Worm (Caenorhabditis elegans) whole organism, early embryonic: ENCODE results near the gene arx-3.

Experiments used
- B0310.2 ChIP-seq: sonication (generic microtip); optimal IDR thresholded peaks from 2 replicates; lab custom pipeline; 2016; ENCODE audit warnings: mild to moderate bottlenecking, missing genetic modification characterization, missing compliant biosample characterization
- F13C5.2 ChIP-seq: sonication (generic microtip); optimal IDR thresholded peaks from 2 replicates; lab custom pipeline; 2017; ENCODE audit warnings: mild to moderate bottlenecking, missing genetic modification characterization, inconsistent platforms, missing compliant biosample characterization
- aly-1 ChIP-seq: sonication (generic microtip); optimal IDR thresholded peaks from 2 replicates; lab custom pipeline; 2016; ENCODE audit warnings: missing genetic modification characterization, missing compliant biosample characterization
- ama-1 ChIP-seq: fragments of 150-350 bp; optimal IDR thresholded peaks from 2 replicates; lab custom pipeline; 2014
- ceh-13 ChIP-seq: fragments of 200-800 bp; sonication (Bioruptor generic); optimal IDR thresholded peaks from 2 replicates; lab custom pipeline; 2018; ENCODE audit warnings: mild to moderate bottlenecking, missing genetic modification characterization, missing compliant biosample characterization
- ceh-36 ChIP-seq: sonication (generic microtip); optimal IDR thresholded peaks from 2 replicates; lab custom pipeline; 2016; ENCODE audit warnings: missing genetic modification characterization, inconsistent platforms, missing compliant biosample characterization
- ets-7 ChIP-seq: sonication (generic microtip); optimal IDR thresholded peaks from 2 replicates; lab custom pipeline; 2016; ENCODE audit warnings: missing genotype, missing genetic modification characterization, missing compliant biosample characterization
- flt-1 ChIP-seq: fragments of 200-800 bp; sonication (Bioruptor generic); IDR thresholded peaks from 2 replicates; pipeline ENCODE4 v1.3.6; 2022; ENCODE audit warnings: missing genetic modification characterization, missing compliant biosample characterization
- hmbx-1 ChIP-seq: sonication (generic microtip); optimal IDR thresholded peaks from 2 replicates; lab custom pipeline; 2016; ENCODE audit warnings: mild to moderate bottlenecking, missing genetic modification characterization, missing compliant biosample characterization
- hmg-4 ChIP-seq: fragments of 200-800 bp; sonication (Bioruptor generic); optimal IDR thresholded peaks from 2 replicates; lab custom pipeline; 2018; ENCODE audit warnings: mild to moderate bottlenecking, missing genetic modification characterization, missing compliant biosample characterization
- hnd-1 ChIP-seq: sonication (generic microtip); optimal IDR thresholded peaks from 2 replicates; lab custom pipeline; 2016; ENCODE audit warnings: missing genetic modification characterization, missing compliant biosample characterization
- pes-1 ChIP-seq: fragments of 200-800 bp; sonication (Bioruptor generic); IDR thresholded peaks from 2 replicates; pipeline ENCODE4 v1.3.6; 2022; ENCODE audit warnings: missing genetic modification reagents, missing genetic modification characterization, missing compliant biosample characterization
- scrt-1 ChIP-seq: fragments of 200-800 bp; sonication (Bioruptor generic); IDR thresholded peaks from 2 replicates; pipeline ENCODE4 v1.3.6; 2022; ENCODE audit warnings: missing genetic modification characterization, missing compliant biosample characterization
- sea-1 ChIP-seq: fragments of 200-800 bp; sonication (Bioruptor generic); conservative IDR thresholded peaks from 2 replicates; pipeline ENCODE4 v1.3.6; 2022; ENCODE audit warnings: missing genetic modification characterization, missing compliant biosample characterization
- tbx-11 ChIP-seq: fragments of 200-800 bp; sonication (Bioruptor generic); IDR thresholded peaks from 2 replicates; pipeline ENCODE4 v1.3.6; 2022; ENCODE audit warnings: missing genetic modification characterization, missing compliant biosample characterization
- tbx-37 ChIP-seq: fragments of 200-800 bp; sonication (Bioruptor generic); conservative IDR thresholded peaks from 2 replicates; pipeline ENCODE4 v1.3.6; 2022; ENCODE audit warnings: missing genetic modification reagents, missing genetic modification characterization, missing compliant biosample characterization
- tra-4 ChIP-seq: sonication (generic microtip); optimal IDR thresholded peaks from 2 replicates; lab custom pipeline; 2017; ENCODE audit warnings: missing genetic modification characterization, missing compliant biosample characterization

arx-3 gene

DNA sequence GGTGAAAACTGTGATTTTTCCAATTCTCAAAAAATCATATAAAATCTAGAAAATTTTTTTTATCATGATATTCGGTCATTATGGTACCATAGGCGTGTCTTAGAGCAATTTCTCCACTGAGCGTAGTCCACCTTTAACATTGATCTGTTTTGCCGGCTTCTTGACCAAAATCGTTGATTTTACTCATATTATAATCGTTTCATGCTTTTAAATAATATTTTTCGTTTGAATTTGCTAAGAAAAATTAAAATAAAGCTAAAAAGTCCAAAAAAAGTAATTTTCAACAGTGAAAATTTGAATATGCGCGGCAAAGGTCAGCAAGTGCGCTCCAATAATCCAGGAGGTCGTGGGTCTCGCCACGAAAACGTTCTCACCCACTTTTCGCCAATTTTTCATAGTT lies 17.3 kb downstream of the arx-3 start, which contains the start of gene Y79H2A.4:
TSS of gene Y79H2A.4 (plus strand) at position 301 of the 400 bp plus-strand sequence.
- TF ChIP-seq pes-1 (GFP tag; lab: Robert Waterston, UW) (no peak), B0310.2 (tag; lab: Kevin White, UChicago) (no peak), ets-7 (no peak), ama-1 (lab: Kevin White, UChicago) (no peak), scrt-1 (no peak), tbx-11 (GFP tag; lab: Robert Waterston, UW) (no peak), tbx-37 (GFP tag; lab: Robert Waterston, UW) (no peak), sea-1 (GFP tag; lab: Robert Waterston, UW) (no peak), ceh-36 (tag; lab: Kevin White, UChicago) (no peak), hnd-1 (tag; lab: Kevin White, UChicago) (no peak), flt-1 (GFP tag; lab: Robert Waterston, UW) (no peak), aly-1 (no peak), hmg-4 (GFP tag; lab: Kevin White, UChicago) (no peak), F13C5.2 (tag; lab: Kevin White, UChicago) (no peak), hmbx-1 (tag; lab: Kevin White, UChicago) (no peak), ceh-13 (GFP tag; lab: Kevin White, UChicago) (no peak), tra-4 (tag; lab: Kevin White, UChicago) (no peak)

DNA sequence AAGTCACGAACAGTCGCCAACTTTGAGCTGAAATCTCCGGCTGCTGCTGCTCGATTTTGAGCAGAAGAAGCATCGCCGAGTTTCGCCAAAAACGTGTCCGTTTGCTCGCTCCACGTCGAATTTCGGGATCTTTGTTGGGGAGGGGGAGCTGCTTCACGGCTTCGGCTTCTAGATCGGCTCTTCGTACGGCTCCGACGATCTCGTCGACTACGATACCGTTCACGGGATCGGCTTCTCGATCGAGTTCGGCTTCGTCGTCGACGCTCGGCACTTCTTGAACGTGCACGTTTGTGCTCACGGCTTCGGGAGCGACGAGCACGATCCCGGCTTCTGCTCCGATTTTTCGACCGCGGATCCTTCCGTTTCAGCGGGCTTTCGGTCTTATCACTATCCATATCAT lies 21.0 kb downstream of the arx-3 start:
- TF ChIP-seq hnd-1 (tag; lab: Kevin White, UChicago) (no peak), tra-4 (tag; lab: Kevin White, UChicago) (no peak)

DNA sequence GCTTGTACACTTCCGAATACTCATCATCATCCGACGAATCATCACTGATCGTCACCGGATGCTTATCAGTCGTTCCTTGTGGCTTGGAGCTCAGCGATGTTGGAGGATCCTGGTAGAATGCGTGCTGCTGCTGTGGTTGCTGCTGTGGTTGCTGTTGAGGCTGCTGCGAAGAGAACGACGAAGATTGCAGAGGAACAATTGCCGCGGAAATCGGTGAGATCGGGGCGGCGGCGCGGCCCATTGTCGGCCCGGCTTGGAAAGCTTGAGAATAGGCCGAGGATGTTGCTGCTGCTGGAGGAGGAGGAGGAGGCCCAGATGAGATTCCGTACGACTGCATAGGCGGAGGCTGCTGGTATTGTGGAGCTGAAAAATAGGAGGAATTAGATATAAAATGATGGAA lies 23.9 kb downstream of the arx-3 start:
- TF ChIP-seq scrt-1 (no peak), tbx-37 (GFP tag; lab: Robert Waterston, UW) (no peak), ceh-36 (tag; lab: Kevin White, UChicago) (no peak), tbx-11 (GFP tag; lab: Robert Waterston, UW) (no peak), ets-7 (no peak), B0310.2 (tag; lab: Kevin White, UChicago) (no peak), hnd-1 (tag; lab: Kevin White, UChicago) (no peak), hmg-4 (GFP tag; lab: Kevin White, UChicago) (no peak), hmbx-1 (tag; lab: Kevin White, UChicago) (no peak), ceh-13 (GFP tag; lab: Kevin White, UChicago) (no peak), aly-1 (no peak), pes-1 (GFP tag; lab: Robert Waterston, UW) (no peak), sea-1 (GFP tag; lab: Robert Waterston, UW) (no peak), tra-4 (tag; lab: Kevin White, UChicago) (no peak), flt-1 (GFP tag; lab: Robert Waterston, UW) (no peak), ama-1 (lab: Kevin White, UChicago) (no peak), F13C5.2 (tag; lab: Kevin White, UChicago) (no peak)

DNA sequence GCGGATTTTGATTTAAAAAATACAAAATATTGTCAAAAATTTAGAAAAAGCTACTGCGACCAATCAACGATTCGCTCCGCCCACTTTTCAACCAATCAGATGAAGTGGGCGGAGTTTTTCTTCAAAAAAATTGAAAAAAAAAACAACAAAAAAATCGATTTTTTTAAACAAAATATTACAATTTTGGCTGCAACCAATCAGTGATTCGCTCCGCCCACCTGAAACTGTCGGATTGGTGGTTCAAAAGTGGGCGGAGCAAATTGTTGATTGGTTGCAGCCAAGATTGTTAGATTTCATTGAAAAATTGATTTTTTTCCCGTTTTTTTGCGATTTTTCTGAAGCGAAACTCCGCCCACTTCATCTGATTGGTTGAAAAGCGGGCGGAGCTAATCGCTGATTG lies 25.0 kb downstream of the arx-3 start:
- TF ChIP-seq ets-7, result no peak
- no peak for TF ChIP-seq scrt-1
- no peak for TF ChIP-seq tra-4 (tag; lab: Kevin White, UChicago)
- TF ChIP-seq ceh-36 (tag; lab: Kevin White, UChicago), result no peak
- TF ChIP-seq hmbx-1 (tag; lab: Kevin White, UChicago), result no peak
- TF ChIP-seq ama-1 (lab: Kevin White, UChicago), result no peak
- TF ChIP-seq tbx-37 (GFP tag; lab: Robert Waterston, UW), result no peak

DNA sequence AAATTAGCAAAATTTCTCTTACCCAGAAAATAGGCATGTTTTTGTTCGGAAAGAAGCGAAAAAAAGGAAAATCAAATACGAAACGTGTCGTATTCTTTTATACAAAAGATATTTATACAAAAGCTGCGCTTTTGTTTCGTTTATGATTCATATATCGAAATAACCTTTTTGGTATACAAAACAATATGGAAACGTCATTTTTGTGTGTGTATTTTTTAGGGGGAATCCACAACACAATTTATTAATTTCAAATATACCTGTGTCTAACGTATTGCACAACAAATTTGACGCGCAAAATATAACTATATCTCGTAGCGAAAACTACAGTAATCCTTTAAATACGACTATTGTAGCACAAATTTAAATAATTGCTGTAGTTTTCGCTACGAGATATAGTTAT lies 27.6 kb downstream of the arx-3 start, which contains the start of gene Y79H2A.2:
TSS of gene Y79H2A.2 (minus strand) at position 101 of the 400 bp plus-strand sequence.
- TF ChIP-seq tbx-37 (GFP tag; lab: Robert Waterston, UW), result no peak
- TF ChIP-seq tbx-11 (GFP tag; lab: Robert Waterston, UW), result no peak
- no peak for TF ChIP-seq hnd-1 (tag; lab: Kevin White, UChicago)
- no peak for TF ChIP-seq scrt-1
- TF ChIP-seq flt-1 (GFP tag; lab: Robert Waterston, UW), result no peak
- no peak for TF ChIP-seq ets-7
- TF ChIP-seq sea-1 (GFP tag; lab: Robert Waterston, UW), result no peak

DNA sequence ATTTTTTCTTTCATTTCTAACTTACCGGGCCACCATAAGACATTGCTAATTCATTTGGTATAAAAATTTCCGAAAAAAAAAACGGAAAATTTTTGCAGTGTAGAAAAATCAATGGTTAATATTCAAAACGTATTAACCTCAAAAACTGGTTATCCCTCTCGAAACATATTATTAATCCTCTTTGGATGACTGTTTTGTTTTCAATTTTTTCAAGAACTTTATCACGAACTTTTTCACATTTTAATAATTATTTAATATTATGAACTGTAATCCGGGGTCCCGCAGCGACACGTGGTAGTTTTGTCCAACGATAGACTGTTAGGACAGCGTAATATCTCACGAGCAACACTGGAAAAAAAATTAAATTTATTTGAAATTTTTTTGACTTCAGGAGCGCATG lies 29.5 kb downstream of the arx-3 start, which contains the start of gene Y79H2A.12:
TSS of gene Y79H2A.12 (minus strand) at position 101 of the 400 bp plus-strand sequence.
- TF ChIP-seq tra-4 (tag; lab: Kevin White, UChicago) (no peak), ama-1 (lab: Kevin White, UChicago) (no peak), aly-1 (no peak), flt-1 (GFP tag; lab: Robert Waterston, UW) (no peak), ceh-13 (GFP tag; lab: Kevin White, UChicago) (no peak), hnd-1 (tag; lab: Kevin White, UChicago) (no peak), hmg-4 (GFP tag; lab: Kevin White, UChicago) (no peak), pes-1 (GFP tag; lab: Robert Waterston, UW) (no peak), sea-1 (GFP tag; lab: Robert Waterston, UW) (no peak)

DNA sequence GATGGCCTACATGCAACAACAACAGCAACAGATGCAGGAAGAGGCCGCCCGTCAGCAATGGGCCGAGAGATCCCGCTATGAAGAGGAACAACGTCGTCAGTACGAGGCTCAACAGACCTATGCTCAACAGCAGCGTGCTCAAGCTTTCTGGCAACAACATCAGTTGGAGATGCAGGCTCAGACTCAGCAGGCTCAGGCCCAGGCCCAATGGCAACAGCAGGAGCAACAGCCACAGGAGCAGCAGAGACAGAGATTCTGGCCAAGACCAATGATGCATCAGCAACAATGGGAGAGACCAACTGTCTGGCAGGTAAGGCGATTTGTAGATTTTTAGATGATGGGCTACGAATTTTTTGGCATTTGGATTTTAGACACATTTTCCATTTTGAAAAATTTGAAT lies 36.0 kb downstream of the arx-3 start:
- no peak for TF ChIP-seq hmbx-1 (tag; lab: Kevin White, UChicago)
- no peak for TF ChIP-seq aly-1
- TF ChIP-seq ama-1 (lab: Kevin White, UChicago), result no peak
- no peak for TF ChIP-seq ceh-13 (GFP tag; lab: Kevin White, UChicago)
- TF ChIP-seq F13C5.2 (tag; lab: Kevin White, UChicago), result no peak
- no peak for TF ChIP-seq ets-7

DNA sequence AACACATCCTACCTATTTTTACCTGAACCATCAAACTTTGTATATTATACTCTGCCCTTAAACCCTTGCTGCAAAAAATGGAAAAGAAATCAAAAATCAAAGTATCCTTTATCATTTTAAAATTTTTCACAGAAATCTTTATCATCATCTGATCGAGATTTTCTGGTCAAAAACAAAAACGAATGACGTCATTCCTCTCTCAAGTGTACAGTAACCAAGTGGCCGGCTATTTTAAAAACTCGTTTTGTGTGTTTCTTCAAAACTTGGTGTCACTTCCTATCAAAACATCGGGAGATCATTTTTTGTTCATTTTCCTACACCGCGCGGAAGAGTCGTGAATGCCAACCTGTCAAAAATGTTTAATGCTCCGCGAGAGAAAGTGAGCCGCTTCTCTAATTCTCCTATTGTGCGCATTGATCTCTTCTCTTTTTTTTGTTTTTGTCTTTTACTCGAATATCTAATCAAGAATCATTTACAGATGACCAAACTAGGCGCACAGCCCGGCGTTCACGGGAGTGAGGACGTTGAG lies 38.1 kb downstream of the arx-3 start, which contains the start of gene brp-1:
TSS of gene brp-1 (plus strand) at position 479 of the 529 bp plus-strand sequence.
- TF ChIP-seq B0310.2 (tag; lab: Kevin White, UChicago) (no peak), aly-1 (no peak), F13C5.2 (tag; lab: Kevin White, UChicago) (no peak), tbx-11 (GFP tag; lab: Robert Waterston, UW) (no peak), tbx-37 (GFP tag; lab: Robert Waterston, UW) (no peak), pes-1 (GFP tag; lab: Robert Waterston, UW) (no peak), sea-1 (GFP tag; lab: Robert Waterston, UW) (no peak), hnd-1 (tag; lab: Kevin White, UChicago) (no peak), ceh-36 (tag; lab: Kevin White, UChicago) (no peak), hmg-4 (GFP tag; lab: Kevin White, UChicago) (no peak), ceh-13 (GFP tag; lab: Kevin White, UChicago) (no peak)
